Fruit fly (Drosophila melanogaster) whole organism, embryonic: ENCODE results near the gene Duox.

Source experiments
- CG10147 ChIP-seq: fragments of 200-800 bp; sonication (Bioruptor generic); optimal IDR thresholded peaks from 2 replicates; lab custom pipeline; 2019; ENCODE audit warnings: missing biosample characterization, mild to moderate bottlenecking, missing genetic modification characterization, moderate library complexity
- CG10543 ChIP-seq: fragments of 200-800 bp; sonication (Bioruptor generic); optimal IDR thresholded peaks from 3 replicates; lab custom pipeline; 2017; ENCODE audit warnings: missing biosample characterization, mild to moderate bottlenecking, missing genetic modification characterization, moderate library complexity
- CG10959 ChIP-seq: fragments of 200-800 bp; sonication (Bioruptor generic); IDR thresholded peaks from 2 replicates; pipeline ENCODE4 v1.3.6; 2022; ENCODE audit warnings: missing biosample characterization, missing genetic modification characterization
- CG14014 ChIP-seq: fragments of 200-800 bp; sonication (Bioruptor generic); IDR thresholded peaks from 2 replicates; pipeline ENCODE4 v1.3.6; 2022; ENCODE audit warnings: missing biosample characterization, missing genetic modification characterization
- CG1603 ChIP-seq: fragments of 200-800 bp; sonication (Bioruptor generic); optimal IDR thresholded peaks from 2 replicates; lab custom pipeline; 2019; ENCODE audit warnings: missing biosample characterization, mild to moderate bottlenecking, missing genetic modification characterization, moderate library complexity
- CG17385 ChIP-seq: fragments of 200-800 bp; sonication (Bioruptor generic); optimal IDR thresholded peaks from 3 replicates; lab custom pipeline; 2018; ENCODE audit warnings: missing biosample characterization, mild to moderate bottlenecking, missing genetic modification characterization
- CG17568 ChIP-seq: fragments of 200-800 bp; sonication (Bioruptor generic); optimal IDR thresholded peaks from 2 replicates; lab custom pipeline; 2018; ENCODE audit warnings: missing biosample characterization, mild to moderate bottlenecking, missing genetic modification characterization, moderate library complexity
- CG17612 ChIP-seq: fragments of 200-800 bp; sonication (Bioruptor generic); IDR thresholded peaks from 2 replicates; pipeline ENCODE4 v1.3.6; 2022; ENCODE audit warnings: missing biosample characterization, missing genetic modification characterization
- CG30020 ChIP-seq: fragments of 200-800 bp; optimal IDR thresholded peaks from 2 replicates; lab custom pipeline; 2019; ENCODE audit warnings: missing biosample characterization, mild to moderate bottlenecking, missing genetic modification characterization, moderate library complexity
- CG3065 ChIP-seq: fragments of 200-800 bp; sonication (Bioruptor generic); optimal IDR thresholded peaks from 2 replicates; lab custom pipeline; 2016; ENCODE audit warnings: missing biosample characterization, missing genetic modification characterization
- CG33557 ChIP-seq: fragments of 200-800 bp; sonication (Bioruptor generic); optimal IDR thresholded peaks from 2 replicates; lab custom pipeline; 2019; ENCODE audit warnings: missing biosample characterization, mild to moderate bottlenecking, missing genetic modification characterization, moderate library complexity
- CG34422 ChIP-seq: fragments of 200-800 bp; sonication (Bioruptor generic); IDR thresholded peaks from 3 replicates; pipeline ENCODE4 v1.3.6; 2022; ENCODE audit warnings: missing biosample characterization, missing genetic modification characterization
- CG42726 ChIP-seq: fragments of 200-800 bp; sonication (Bioruptor generic); IDR thresholded peaks from 2 replicates; pipeline ENCODE4 v1.3.6; 2022; ENCODE audit warnings: missing biosample characterization, missing genetic modification characterization; ENCODE audit not compliant: partially characterized antibody
- CG4424 ChIP-seq: fragments of 200-800 bp; sonication (Bioruptor generic); optimal IDR thresholded peaks from 3 replicates; lab custom pipeline; 2016; ENCODE audit warnings: missing biosample characterization, missing genetic modification characterization
- CG4730 ChIP-seq: fragments of 200-800 bp; sonication (Bioruptor generic); IDR thresholded peaks from 2 replicates; pipeline ENCODE4 v1.3.6; 2022; ENCODE audit warnings: missing biosample characterization, missing genetic modification characterization
- CG6254 ChIP-seq: fragments of 200-800 bp; sonication (Bioruptor generic); optimal IDR thresholded peaks from 3 replicates; lab custom pipeline; 2017; ENCODE audit warnings: mild to moderate bottlenecking, missing biosample characterization, missing genetic modification reagents, missing genetic modification characterization
- CG8290 ChIP-seq, 3 experiments: fragments of 200-800 bp; sonication (Bioruptor generic); optimal IDR thresholded peaks; 2 replicates each; lab custom pipeline; 2016 to 2019; ENCODE audit warnings: missing biosample characterization in 3 of 3, missing genetic modification characterization in 3 of 3, mild to moderate bottlenecking in 2 of 3, moderate library complexity in 1 of 3
- CG9876 ChIP-seq: fragments of 200-800 bp; sonication (Bioruptor generic); optimal IDR thresholded peaks from 2 replicates; lab custom pipeline; 2016; ENCODE audit warnings: missing biosample characterization, missing genetic modification characterization
- Dek ChIP-seq: fragments of 200-800 bp; sonication (Bioruptor generic); optimal IDR thresholded peaks from 3 replicates; lab custom pipeline; 2019; ENCODE audit warnings: missing biosample characterization, mild to moderate bottlenecking, missing genetic modification characterization, moderate library complexity
- Fer1 ChIP-seq: fragments of 200-800 bp; sonication (Bioruptor generic); optimal IDR thresholded peaks from 2 replicates; lab custom pipeline; 2017; ENCODE audit warnings: missing biosample characterization, mild to moderate bottlenecking, missing genetic modification characterization
- Hr3 ChIP-seq: fragments of 200-800 bp; sonication (Bioruptor generic); optimal IDR thresholded peaks from 3 replicates; lab custom pipeline; 2016; ENCODE audit warnings: missing biosample characterization, missing genetic modification characterization
- Mad ChIP-seq: fragments of 200-800 bp; sonication (Bioruptor generic); optimal IDR thresholded peaks from 2 replicates; lab custom pipeline; 2016; ENCODE audit warnings: missing biosample characterization, missing genetic modification characterization
- Mes4 ChIP-seq: fragments of 200-800 bp; sonication (Bioruptor generic); optimal IDR thresholded peaks from 2 replicates; lab custom pipeline; 2016; ENCODE audit warnings: missing biosample characterization, missing genetic modification characterization
- NK7.1 ChIP-seq: fragments of 200-800 bp; sonication (Bioruptor generic); optimal IDR thresholded peaks from 3 replicates; lab custom pipeline; 2016; ENCODE audit warnings: missing biosample characterization, missing genetic modification characterization
- Stat92E ChIP-seq, 3 experiments: fragments of >200 bp in 2 of 3; fragments of 200-800 bp in 1 of 3; sonication (Bioruptor generic) in 1 of 3; optimal IDR thresholded peaks; 2 replicates each; lab custom pipeline; 2017 to 2019; ENCODE audit warnings: missing biosample characterization in 3 of 3, missing genetic modification characterization in 3 of 3, mild to moderate bottlenecking in 1 of 3, moderate library complexity in 1 of 3
- abd-A ChIP-seq: fragments of 200-800 bp; sonication (Bioruptor generic); optimal IDR thresholded peaks from 3 replicates; lab custom pipeline; 2019; ENCODE audit warnings: missing biosample characterization, mild to moderate bottlenecking, missing genetic modification characterization, moderate library complexity
- ap ChIP-seq: fragments of 200-800 bp; sonication (Bioruptor generic); IDR thresholded peaks from 2 replicates; pipeline ENCODE4 v1.3.6; 2022; ENCODE audit warnings: missing biosample characterization, missing genetic modification characterization
- bsh ChIP-seq, 2 experiments: fragments of 200-800 bp; sonication (Bioruptor generic); optimal IDR thresholded peaks; 2 replicates each; lab custom pipeline; 2017 to 2018; ENCODE audit warnings: mild to moderate bottlenecking in 2 of 2, missing biosample characterization in 2 of 2, missing genetic modification characterization in 2 of 2, moderate library complexity in 1 of 2
- cad ChIP-seq: fragments of >200 bp; optimal IDR thresholded peaks from 2 replicates; lab custom pipeline; 2017; ENCODE audit warnings: missing biosample characterization, missing genetic modification characterization
- crp ChIP-seq, 2 experiments: fragments of 200-800 bp; sonication (Bioruptor generic); optimal IDR thresholded peaks; 2 replicates in 1 of 2; 3 replicates in 1 of 2; lab custom pipeline; 2017; ENCODE audit warnings: missing biosample characterization in 2 of 2, missing genetic modification characterization in 2 of 2, mild to moderate bottlenecking in 1 of 2, moderate library complexity in 1 of 2
- ftz-f1 ChIP-seq: fragments of 200-800 bp; sonication (Bioruptor generic); optimal IDR thresholded peaks from 2 replicates; lab custom pipeline; 2016; ENCODE audit warnings: missing biosample characterization, missing genetic modification characterization
- gce ChIP-seq: fragments of 200-800 bp; sonication (Bioruptor generic); IDR thresholded peaks from 3 replicates; pipeline ENCODE4 v1.3.6; 2022; ENCODE audit warnings: missing biosample characterization, missing genetic modification characterization
- gfzf ChIP-seq: fragments of 200-800 bp; sonication (Bioruptor generic); optimal IDR thresholded peaks from 2 replicates; lab custom pipeline; 2016; ENCODE audit warnings: missing biosample characterization, mild to moderate bottlenecking, missing genetic modification characterization, moderate library complexity
- grn ChIP-seq: fragments of 200-800 bp; sonication (Bioruptor generic); optimal IDR thresholded peaks from 3 replicates; lab custom pipeline; 2017; ENCODE audit warnings: missing biosample characterization, missing genetic modification characterization
- her ChIP-seq: fragments of 200-800 bp; sonication (Bioruptor generic); optimal IDR thresholded peaks from 2 replicates; lab custom pipeline; 2016; ENCODE audit warnings: missing biosample characterization, missing genetic modification characterization
- jing ChIP-seq: fragments of 200-800 bp; sonication (Bioruptor generic); optimal IDR thresholded peaks from 2 replicates; lab custom pipeline; 2018; ENCODE audit warnings: missing biosample characterization, mild to moderate bottlenecking, missing genetic modification characterization
- ken ChIP-seq: fragments of 200-800 bp; sonication (Bioruptor generic); IDR thresholded peaks from 3 replicates; pipeline ENCODE4 v1.3.6; 2022; ENCODE audit warnings: missing biosample characterization, missing genetic modification characterization
- lbe ChIP-seq: fragments of 200-800 bp; sonication (Bioruptor generic); optimal IDR thresholded peaks from 2 replicates; lab custom pipeline; 2016; ENCODE audit warnings: missing biosample characterization, mild to moderate bottlenecking, missing genetic modification characterization
- scrt ChIP-seq: fragments of 200-800 bp; sonication (Bioruptor generic); optimal IDR thresholded peaks from 2 replicates; lab custom pipeline; 2018; ENCODE audit warnings: missing biosample characterization, mild to moderate bottlenecking, missing genetic modification characterization, moderate library complexity
- sqz ChIP-seq: fragments of 200-800 bp; sonication (Bioruptor generic); optimal IDR thresholded peaks from 3 replicates; lab custom pipeline; 2018; ENCODE audit warnings: missing biosample characterization, mild to moderate bottlenecking, missing genetic modification characterization
- tll ChIP-seq, 2 experiments: fragments of 200-800 bp in 1 of 2; fragments of >200 bp in 1 of 2; sonication (Bioruptor generic) in 1 of 2; optimal IDR thresholded peaks; 2 replicates each; lab custom pipeline; 2017 to 2019; ENCODE audit warnings: missing biosample characterization in 2 of 2, missing genetic modification characterization in 2 of 2, mild to moderate bottlenecking in 1 of 2, moderate library complexity in 1 of 2
- ttk ChIP-seq: fragments of 200-800 bp; sonication (Bioruptor generic); IDR thresholded peaks from 2 replicates; pipeline ENCODE4 v2.1.2; 2022; ENCODE audit warnings: missing biosample characterization, missing genetic modification characterization
- tup ChIP-seq: fragments of 200-800 bp; sonication (Bioruptor generic); optimal IDR thresholded peaks from 2 replicates; lab custom pipeline; 2016; ENCODE audit warnings: missing biosample characterization, mild to moderate bottlenecking, missing genetic modification characterization, moderate library complexity
- vnd ChIP-seq: fragments of 200-800 bp; sonication (Bioruptor generic); IDR thresholded peaks from 3 replicates; pipeline ENCODE4 v1.3.6; 2022; ENCODE audit warnings: missing biosample characterization, missing genetic modification characterization; ENCODE audit not compliant: partially characterized antibody
- z ChIP-seq: fragments of 200-800 bp; sonication (Bioruptor generic); IDR thresholded peaks from 3 replicates; pipeline ENCODE4 v1.3.6; 2022; ENCODE audit warnings: missing biosample characterization, missing genetic modification characterization

The Duox gene

DNA sequence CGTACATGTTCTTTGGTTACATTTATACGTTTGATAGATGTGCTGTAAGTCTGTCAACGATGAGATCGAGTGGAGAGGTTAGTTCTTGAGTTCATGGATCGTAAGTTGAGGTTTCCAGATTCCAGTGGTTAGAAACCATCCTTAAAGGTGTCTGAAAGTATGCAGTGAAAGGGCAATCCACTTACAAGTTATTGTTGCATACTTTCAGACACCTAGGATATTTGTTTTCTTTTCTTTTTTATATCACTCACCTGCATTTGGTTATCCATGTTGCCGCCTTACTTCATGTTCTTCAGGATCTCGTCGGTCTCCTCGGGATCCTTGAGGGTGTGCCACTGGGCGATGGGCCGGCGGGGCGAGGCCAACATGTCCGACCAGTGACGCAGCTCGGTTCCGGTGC is 47.3 kb downstream of the Duox start:
- TF ChIP-seq CG8290 (GFP tag; optimal IDR thresholded peaks at IDR 0.05; lab: Kevin White, UChicago) (peak; percentile 97), CG8290 (tag; optimal IDR thresholded peaks at IDR 0.05; lab: Kevin White, UChicago) (peak in 1 of 2 experiments; percentile 91), gce (GFP tag; lab: Robert Waterston, UW) (no peak), CG6254 (GFP tag; lab: Kevin White, UChicago) (no peak), CG10959 (GFP tag; lab: Robert Waterston, UW) (no peak), cad (GFP tag; lab: Kevin White, UChicago) (no peak), CG33557 (GFP tag; lab: Kevin White, UChicago) (no peak), ttk (GFP tag; lab: Robert Waterston, UW) (no peak), ken (no peak), jing (no peak), CG4730 (no peak), vnd (GFP tag; lab: Robert Waterston, UW) (0 out of 3 replicates have a peak, but pooled peaks have one; percentile 18), gfzf (no peak), CG17612 (peak; percentile 88), z (no peak), CG9876 (GFP tag; lab: Kevin White, UChicago) (no peak)

dm6 chr2L:2771676-2772075 is 58.4 kb downstream of the Duox start, which contains the start of gene CG15399:
CG15399 (minus strand) TSS chr2L:2771776.
- TF ChIP-seq CG14014 (GFP tag; lab: Robert Waterston, UW) (no peak), CG17568 (GFP tag; lab: Kevin White, UChicago) (no peak), CG1603 (tag; lab: Kevin White, UChicago) (no peak)
- TF ChIP-seq, all 482 proteins: peak for 0

DNA sequence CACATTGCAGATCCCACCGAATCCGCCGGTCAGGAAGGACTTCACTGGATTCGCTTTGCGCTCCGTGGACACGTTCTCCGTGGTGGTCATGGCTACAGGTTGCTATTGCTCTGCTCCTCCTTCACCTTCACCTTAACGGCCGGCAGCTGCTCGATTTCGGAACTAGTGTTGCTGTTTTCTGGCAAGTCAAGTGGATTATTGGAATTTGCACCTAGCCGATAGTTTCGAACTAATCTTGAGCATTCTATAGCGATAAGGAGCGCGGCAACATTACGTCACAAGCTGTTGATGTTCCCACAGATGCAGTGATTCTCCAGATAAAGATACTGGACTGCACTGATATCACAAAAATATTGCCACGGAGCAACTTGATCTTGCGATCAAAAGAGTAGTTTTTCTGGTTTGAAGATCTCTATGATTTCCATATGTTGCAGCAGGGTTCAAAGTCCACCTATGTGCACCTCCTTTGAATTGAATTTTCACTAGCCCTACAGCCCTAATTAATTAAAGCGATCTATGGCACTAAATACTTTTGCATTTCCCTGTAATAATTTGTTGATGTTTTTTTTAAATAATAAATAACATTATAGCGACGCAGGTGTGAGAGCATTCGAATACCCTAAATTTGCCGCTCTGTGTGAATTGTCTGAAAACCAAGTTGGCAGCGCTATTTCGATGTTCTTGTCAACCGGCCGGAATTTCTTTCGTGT is 60.4 kb downstream of the Duox start, which contains the start of the genes colt and HINT1:
Gene colt (minus strand): TSS at position 594 of the 710 bp plus-strand sequence.
Gene HINT1 (plus strand): TSS at position 660 of the 710 bp plus-strand sequence.
- TF ChIP-seq CG10543 (GFP tag; lab: Kevin White, UChicago) (peak; percentile 0), sqz (GFP tag; lab: Kevin White, UChicago) (peak; percentile 33), CG8290 (GFP tag; optimal IDR thresholded peaks at IDR 0.05; lab: Kevin White, UChicago) (no peak), CG8290 (tag; optimal IDR thresholded peaks at IDR 0.05; lab: Kevin White, UChicago) (peak in 1 of 2 experiments; percentile 18), Mad (GFP tag; lab: Kevin White, UChicago) (no peak), Stat92E (GFP tag; optimal IDR thresholded peaks at IDR 0.05; lab: Kevin White, UChicago) (peak in 1 of 3 experiments; percentile 25), CG4424 (GFP tag; lab: Kevin White, UChicago) (peak; percentile 32), CG34422 (GFP tag; lab: Robert Waterston, UW) (peak; percentile 86), CG42726 (GFP tag; lab: Robert Waterston, UW) (0 out of 2 replicates have a peak, but pooled peaks have one; percentile 42), Hr3 (GFP tag; lab: Kevin White, UChicago) (no peak), lbe (GFP tag; lab: Kevin White, UChicago) (peak; percentile 35), ftz-f1 (GFP tag; lab: Kevin White, UChicago) (no peak), ap (GFP tag; lab: Robert Waterston, UW) (no peak), Mes4 (no peak), CG30020 (tag; lab: Kevin White, UChicago) (peak; percentile 72), abd-A (tag; lab: Kevin White, UChicago) (no peak), her (GFP tag; lab: Kevin White, UChicago) (peak; percentile 99), scrt (peak; percentile 19), tll (GFP tag; optimal IDR thresholded peaks at IDR 0.05; lab: Kevin White, UChicago) (peak in 1 of 2 experiments; percentile 3), bsh (GFP tag; optimal IDR thresholded peaks at IDR 0.05; lab: Kevin White, UChicago) (peak in 1 of 2 experiments; percentile 92), grn (GFP tag; lab: Kevin White, UChicago) (peak; percentile 64), Dek (tag; lab: Kevin White, UChicago) (peak; percentile 27), Fer1 (GFP tag; lab: Kevin White, UChicago) (peak; percentile 32), tup (GFP tag; lab: Kevin White, UChicago) (no peak), NK7.1 (GFP tag; lab: Kevin White, UChicago) (no peak), CG3065 (no peak), CG10147 (GFP tag; lab: Kevin White, UChicago) (peak; percentile 1), crp (GFP tag; optimal IDR thresholded peaks at IDR 0.05; lab: Kevin White, UChicago) (peak in 1 of 2 experiments; percentile 54), z (no peak), CG17385 (GFP tag; lab: Kevin White, UChicago) (no peak)
